Fruit fly (Drosophila melanogaster) whole organism, prepupa: ENCODE data around the gene VhaAC39-2.

Experiments
- Blimp-1 ChIP-seq: fragments of 200-800 bp; sonication (Bioruptor generic); optimal IDR thresholded peaks from 3 replicates; lab custom pipeline; 2017; ENCODE audit warnings: missing biosample characterization, missing genetic modification characterization, mild to moderate bottlenecking, moderate library complexity, missing genetic modification reagents
- CG11902 ChIP-seq: fragments of 200-800 bp; sonication (Bioruptor generic); optimal IDR thresholded peaks from 3 replicates; lab custom pipeline; 2016; ENCODE audit warnings: missing biosample characterization, missing genetic modification characterization
- CG15336 ChIP-seq: fragments of 200-800 bp; sonication (Bioruptor generic); IDR thresholded peaks from 2 replicates; pipeline ENCODE4 v1.3.6; 2022; ENCODE audit warnings: missing biosample characterization, missing genetic modification characterization
- CG1621 ChIP-seq: fragments of 200-800 bp; sonication (Bioruptor generic); optimal IDR thresholded peaks from 3 replicates; lab custom pipeline; 2018; ENCODE audit warnings: missing biosample characterization, mild to moderate bottlenecking, missing genetic modification characterization
- CG16779 ChIP-seq: fragments of 200-800 bp; sonication (Bioruptor generic); optimal IDR thresholded peaks from 3 replicates; lab custom pipeline; 2017; ENCODE audit warnings: missing biosample characterization, mild to moderate bottlenecking, missing genetic modification characterization
- CG3032 ChIP-seq: fragments of 200-800 bp; optimal IDR thresholded peaks from 2 replicates; lab custom pipeline; 2019; ENCODE audit warnings: missing biosample characterization, mild to moderate bottlenecking, missing genetic modification characterization, moderate library complexity
- CG32006 ChIP-seq: fragments of 200-800 bp; sonication (Bioruptor generic); optimal IDR thresholded peaks from 3 replicates; lab custom pipeline; 2017; ENCODE audit warnings: missing biosample characterization, mild to moderate bottlenecking, missing genetic modification characterization
- CG3919 ChIP-seq: fragments of 200-800 bp; sonication (Bioruptor generic); optimal IDR thresholded peaks from 3 replicates; lab custom pipeline; 2016; ENCODE audit warnings: missing biosample characterization, missing genetic modification characterization
- CG4318 ChIP-seq: fragments of 200-800 bp; sonication (Bioruptor generic); optimal IDR thresholded peaks from 3 replicates; lab custom pipeline; 2017; ENCODE audit warnings: missing biosample characterization, mild to moderate bottlenecking, missing genetic modification characterization
- CG6163 ChIP-seq: fragments of 200-800 bp; sonication (Bioruptor generic); IDR thresholded peaks from 3 replicates; pipeline ENCODE4 v1.3.6; 2022; ENCODE audit warnings: missing biosample characterization, missing genetic modification characterization
- CG6808 ChIP-seq: fragments of 200-800 bp; sonication (Bioruptor generic); optimal IDR thresholded peaks from 3 replicates; lab custom pipeline; 2017; ENCODE audit warnings: missing biosample characterization, missing genetic modification characterization, mild to moderate bottlenecking, moderate library complexity, missing genetic modification reagents
- CG6854 ChIP-seq: fragments of 200-800 bp; sonication (Bioruptor generic); optimal IDR thresholded peaks from 2 replicates; lab custom pipeline; 2017; ENCODE audit warnings: missing biosample characterization, mild to moderate bottlenecking, missing genetic modification characterization
- CG8632 ChIP-seq: fragments of 200-800 bp; sonication (Bioruptor generic); optimal IDR thresholded peaks from 3 replicates; lab custom pipeline; 2016; ENCODE audit warnings: missing biosample characterization, missing genetic modification characterization
- CG9139 ChIP-seq: fragments of 200-800 bp; sonication (Bioruptor generic); optimal IDR thresholded peaks from 3 replicates; lab custom pipeline; 2017; ENCODE audit warnings: missing biosample characterization, mild to moderate bottlenecking, missing genetic modification characterization
- Eip78C ChIP-seq: fragments of 200-800 bp; sonication (Bioruptor generic); peaks from one replicate; lab custom pipeline; 2016; ENCODE audit warnings: missing biosample characterization, missing genetic modification characterization
- Ets96B ChIP-seq: fragments of 200-800 bp; optimal IDR thresholded peaks from 2 replicates; lab custom pipeline; 2019; ENCODE audit warnings: missing biosample characterization, mild to moderate bottlenecking, missing genetic modification characterization, moderate library complexity
- Gug ChIP-seq: fragments of 200-800 bp; sonication (Bioruptor generic); IDR thresholded peaks from 2 replicates; pipeline ENCODE4 v1.3.6; 2022; ENCODE audit warnings: missing biosample characterization, missing genetic modification characterization
- Hr38 ChIP-seq: sonication (Bioruptor generic); optimal IDR thresholded peaks from 2 replicates; lab custom pipeline; 2016; ENCODE audit warnings: missing biosample characterization, missing genetic modification characterization
- Hr39 ChIP-seq: fragments of 200-800 bp; sonication (Bioruptor generic); optimal IDR thresholded peaks from 2 replicates; lab custom pipeline; 2016; ENCODE audit warnings: missing biosample characterization, missing genetic modification characterization
- Hr4 ChIP-seq: fragments of 200-800 bp; sonication (Bioruptor generic); optimal IDR thresholded peaks from 3 replicates; lab custom pipeline; 2016; ENCODE audit warnings: missing biosample characterization, missing genetic modification characterization
- OdsH ChIP-seq: fragments of 200-800 bp; sonication (Bioruptor generic); optimal IDR thresholded peaks from 3 replicates; lab custom pipeline; 2016; ENCODE audit warnings: missing biosample characterization, missing genetic modification characterization
- Sox102F ChIP-seq: fragments of 200-800 bp; sonication (Bioruptor generic); optimal IDR thresholded peaks from 2 replicates; lab custom pipeline; 2016; ENCODE audit warnings: missing biosample characterization, mild to moderate bottlenecking, missing genetic modification characterization
- Sox15 ChIP-seq: fragments of 200-800 bp; sonication (Bioruptor generic); optimal IDR thresholded peaks from 3 replicates; lab custom pipeline; 2016; ENCODE audit warnings: missing biosample characterization, missing genetic modification characterization
- acj6 ChIP-seq: fragments of 200-800 bp; sonication (Bioruptor generic); optimal IDR thresholded peaks from 3 replicates; lab custom pipeline; 2016; ENCODE audit warnings: missing biosample characterization, missing genetic modification characterization
- cyc ChIP-seq: fragments of 200-800 bp; sonication (Bioruptor generic); optimal IDR thresholded peaks from 3 replicates; lab custom pipeline; 2016; ENCODE audit warnings: missing biosample characterization, missing genetic modification characterization
- dsx ChIP-seq: fragments of 200-800 bp; optimal IDR thresholded peaks from 3 replicates; lab custom pipeline; 2019; ENCODE audit warnings: missing biosample characterization, mild to moderate bottlenecking, missing genetic modification characterization, moderate library complexity; ENCODE audit not compliant: poor library complexity, severe bottlenecking
- eg ChIP-seq: fragments of 200-800 bp; sonication (Bioruptor generic); IDR thresholded peaks from 3 replicates; pipeline ENCODE4 v1.3.6; 2022; ENCODE audit warnings: missing biosample characterization, missing genetic modification characterization
- esn ChIP-seq: fragments of 200-800 bp; sonication (Bioruptor generic); optimal IDR thresholded peaks from 2 replicates; lab custom pipeline; 2016; ENCODE audit warnings: missing biosample characterization, mild to moderate bottlenecking, missing genetic modification characterization, moderate library complexity
- fkh ChIP-seq: fragments of 200-800 bp; sonication (Bioruptor generic); optimal IDR thresholded peaks from 3 replicates; lab custom pipeline; 2017; ENCODE audit warnings: missing biosample characterization, mild to moderate bottlenecking, missing genetic modification characterization, moderate library complexity
- lz ChIP-seq: fragments of 200-800 bp; sonication (Bioruptor generic); optimal IDR thresholded peaks from 3 replicates; lab custom pipeline; 2016; ENCODE audit warnings: missing biosample characterization, missing genetic modification characterization
- net ChIP-seq: fragments of 200-800 bp; sonication (Bioruptor generic); optimal IDR thresholded peaks from 3 replicates; lab custom pipeline; 2016; ENCODE audit warnings: missing biosample characterization, missing genetic modification characterization
- pdm3 ChIP-seq: fragments of 200-800 bp; sonication (Bioruptor generic); optimal IDR thresholded peaks from 3 replicates; lab custom pipeline; 2016; ENCODE audit warnings: missing biosample characterization, missing genetic modification characterization
- salr ChIP-seq, 2 experiments: fragments of 200-800 bp; sonication (Bioruptor generic); optimal IDR thresholded peaks; 3 replicates each; lab custom pipeline; 2016 to 2018; ENCODE audit warnings: missing biosample characterization in 2 of 2, missing genetic modification characterization in 2 of 2, mild to moderate bottlenecking in 1 of 2
- spab ChIP-seq: fragments of 200-800 bp; sonication (Bioruptor generic); optimal IDR thresholded peaks from 2 replicates; lab custom pipeline; 2017; ENCODE audit warnings: missing biosample characterization, mild to moderate bottlenecking, missing genetic modification characterization, missing genetic modification reagents
- ss ChIP-seq, 2 experiments: fragments of 200-800 bp; sonication (Bioruptor generic); optimal IDR thresholded peaks; 2 replicates in 1 of 2; 3 replicates in 1 of 2; lab custom pipeline; 2017 to 2018; ENCODE audit warnings: mild to moderate bottlenecking in 2 of 2, missing biosample characterization in 2 of 2, missing genetic modification characterization in 2 of 2, moderate library complexity in 1 of 2
- svp ChIP-seq: fragments of 200-800 bp; sonication (Bioruptor generic); peaks from one replicate; lab custom pipeline; 2016; ENCODE audit warnings: missing biosample characterization, missing genetic modification characterization
- topi ChIP-seq: fragments of 200-800 bp; sonication (Bioruptor generic); optimal IDR thresholded peaks from 3 replicates; lab custom pipeline; 2016; ENCODE audit warnings: missing biosample characterization, missing genetic modification characterization
- vri ChIP-seq: fragments of 200-800 bp; sonication (Bioruptor generic); optimal IDR thresholded peaks from 3 replicates; lab custom pipeline; 2016; ENCODE audit warnings: missing biosample characterization, mild to moderate bottlenecking, missing genetic modification characterization

The VhaAC39-2 gene

DNA sequence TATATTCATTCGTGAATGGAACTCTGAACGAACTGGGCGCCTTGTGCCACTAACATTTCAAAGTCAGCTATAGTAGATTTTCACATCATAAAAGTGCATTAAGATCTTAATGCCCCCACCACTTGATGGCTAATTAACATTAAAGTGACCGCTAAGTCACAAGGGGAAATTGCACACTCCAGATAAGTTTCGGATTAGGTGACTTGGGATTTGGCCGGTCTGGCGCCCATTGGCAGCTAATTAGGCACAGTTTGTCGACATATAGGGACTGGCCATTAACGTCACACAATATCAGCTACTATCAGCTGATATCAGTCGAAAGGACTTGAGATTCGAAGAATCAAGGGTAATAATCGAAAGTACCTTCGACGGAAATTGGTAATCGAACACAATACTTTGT, 5.5 kb upstream of the VhaAC39-2 start:
- no peak for TF ChIP-seq CG16779 (tag; lab: Kevin White, UChicago)
- TF ChIP-seq lz (GFP tag; lab: Kevin White, UChicago), result no peak
- TF ChIP-seq salr (GFP tag; optimal IDR thresholded peaks at IDR 0.05; lab: Kevin White, UChicago), result no peak
- TF ChIP-seq cyc (GFP tag; lab: Kevin White, UChicago), result no peak
- TF ChIP-seq CG1621 (tag; lab: Kevin White, UChicago), result no peak
- no peak for TF ChIP-seq Hr39 (GFP tag; lab: Kevin White, UChicago)
- TF ChIP-seq CG6854 (GFP tag; lab: Kevin White, UChicago), result no peak
- TF ChIP-seq OdsH (GFP tag; lab: Kevin White, UChicago), result no peak
- TF ChIP-seq pdm3 (GFP tag; lab: Kevin White, UChicago), result no peak
- TF ChIP-seq net (GFP tag; lab: Kevin White, UChicago), result no peak
- TF ChIP-seq CG8632 (GFP tag; lab: Kevin White, UChicago), result no peak
- no peak for TF ChIP-seq Ets96B
- no peak for TF ChIP-seq CG6163
- TF ChIP-seq CG11902 (GFP tag; lab: Kevin White, UChicago), result no peak
- no peak for TF ChIP-seq dsx
- no peak for TF ChIP-seq Sox102F (GFP tag; lab: Kevin White, UChicago)
- TF ChIP-seq CG9139 (GFP tag; lab: Kevin White, UChicago), result no peak
- TF ChIP-seq eg, result no peak
- no peak for TF ChIP-seq Hr38 (GFP tag; lab: Kevin White, UChicago)
- TF ChIP-seq Gug, result no peak

DNA sequence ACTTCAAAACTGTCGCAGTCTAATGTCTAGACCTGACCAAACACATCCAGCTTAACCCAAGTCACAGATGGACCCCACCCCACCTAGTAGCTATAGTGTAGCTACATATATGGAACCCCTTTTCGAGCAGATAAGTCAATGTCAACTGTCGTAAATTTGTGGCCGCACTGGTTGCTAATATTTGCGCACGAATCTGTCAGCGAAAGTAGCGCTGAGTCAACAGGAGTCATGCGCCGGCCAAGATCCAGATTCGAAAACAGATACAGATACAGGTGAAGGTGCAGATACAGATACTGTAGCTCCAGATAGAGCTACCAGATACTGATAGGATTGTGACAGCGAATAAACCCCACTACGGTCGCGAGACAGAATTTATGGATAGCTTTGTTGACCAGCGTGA, 5.0 kb upstream of the VhaAC39-2 start:
- peak; percentile 43 for TF ChIP-seq Eip78C (GFP tag; lab: Kevin White, UChicago)
- TF ChIP-seq fkh (GFP tag; lab: Kevin White, UChicago), result peak; percentile 20
- no peak for TF ChIP-seq net (GFP tag; lab: Kevin White, UChicago)
- 0 out of 3 replicates have a peak, but pooled peaks have one; percentile 9 for TF ChIP-seq CG6163
- TF ChIP-seq topi (GFP tag; lab: Kevin White, UChicago), result no peak

DNA sequence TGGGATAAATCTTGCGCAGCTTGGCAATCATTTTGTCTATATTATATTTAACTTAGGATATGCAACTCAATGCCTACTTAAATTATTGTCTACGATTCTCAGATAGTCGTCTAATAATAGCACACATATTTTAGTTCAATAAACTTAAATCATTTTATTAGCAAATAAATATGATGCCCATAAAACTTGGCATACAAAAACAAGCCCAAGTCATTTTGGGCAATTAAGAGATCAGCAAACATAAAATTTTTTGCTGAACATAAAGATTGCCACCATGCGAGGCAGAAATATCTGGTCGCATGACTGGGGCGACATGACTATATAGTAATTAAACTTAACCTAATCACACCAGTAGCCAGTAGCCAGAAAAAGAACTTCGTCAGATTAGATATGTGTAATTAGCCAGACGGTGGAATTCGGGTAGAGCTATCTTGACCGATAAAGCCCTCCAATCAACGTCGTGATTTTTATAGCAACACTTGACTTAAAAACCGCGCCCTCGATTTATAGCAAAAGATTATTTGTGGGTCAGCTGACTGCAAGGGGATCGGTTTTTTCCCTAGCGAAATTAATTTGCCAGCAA, 2.3 kb upstream of the VhaAC39-2 start, which contains the start of gene CG13829:
Gene CG13829 (minus strand): TSS at position 51 of the 583 bp plus-strand sequence.
- TF ChIP-seq CG4318 (GFP tag; lab: Kevin White, UChicago), result no peak
- TF ChIP-seq Hr4 (GFP tag; lab: Kevin White, UChicago), result no peak
- no peak for TF ChIP-seq acj6
- TF ChIP-seq Hr38 (GFP tag; lab: Kevin White, UChicago), result no peak
- TF ChIP-seq ss (GFP tag; optimal IDR thresholded peaks at IDR 0.05; lab: Kevin White, UChicago), result no peak
- no peak for TF ChIP-seq CG15336 (GFP tag; lab: Robert Waterston, UW)
- no peak for TF ChIP-seq vri (GFP tag; lab: Kevin White, UChicago)
- TF ChIP-seq salr (GFP tag; optimal IDR thresholded peaks at IDR 0.05; lab: Kevin White, UChicago), result no peak
- TF ChIP-seq CG3919 (GFP tag; lab: Kevin White, UChicago), result no peak
- no peak for TF ChIP-seq net (GFP tag; lab: Kevin White, UChicago)
- no peak for TF ChIP-seq CG32006 (GFP tag; lab: Kevin White, UChicago)
- no peak for TF ChIP-seq Sox102F (GFP tag; lab: Kevin White, UChicago)
- no peak for TF ChIP-seq spab (GFP tag; lab: Kevin White, UChicago)

DNA sequence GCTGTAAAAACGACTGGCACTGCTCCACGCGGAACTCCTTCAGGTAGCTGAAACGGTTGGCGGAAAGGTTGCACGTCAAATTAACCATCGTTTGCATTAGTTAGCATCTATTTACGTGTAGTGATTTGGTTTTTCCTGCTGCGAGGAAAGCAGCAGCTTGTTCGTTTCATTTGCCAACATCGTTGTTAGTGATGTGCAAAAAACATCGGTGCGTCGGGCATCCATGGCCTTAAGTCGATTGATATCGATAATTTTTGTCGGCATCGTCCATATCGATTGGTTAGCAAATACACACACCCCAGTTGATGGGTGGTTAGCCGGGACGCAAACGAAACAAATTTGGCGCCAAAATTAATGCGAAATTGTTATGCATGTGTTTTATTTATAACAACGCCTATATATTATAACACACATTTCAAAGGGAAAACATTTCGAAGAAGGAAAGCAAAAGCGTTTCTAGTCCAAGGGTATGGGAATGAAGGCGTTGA, 1.4 kb downstream of the VhaAC39-2 start, which contains the start of gene unk:
Gene unk (minus strand): TSS at position 199 of the 488 bp plus-strand sequence.
- TF ChIP-seq CG3032 (tag; lab: Kevin White, UChicago), result peak; percentile 9
- no peak for TF ChIP-seq CG6808 (GFP tag; lab: Kevin White, UChicago)
- peak; percentile 60 for TF ChIP-seq Eip78C (GFP tag; lab: Kevin White, UChicago)
- TF ChIP-seq Blimp-1 (GFP tag; lab: Kevin White, UChicago), result no peak
- no peak for TF ChIP-seq Sox15
- TF ChIP-seq svp (GFP tag; lab: Kevin White, UChicago), result peak; percentile 63
- no peak for TF ChIP-seq Hr39 (GFP tag; lab: Kevin White, UChicago)
- TF ChIP-seq lz (GFP tag; lab: Kevin White, UChicago), result no peak
- TF ChIP-seq esn (GFP tag; lab: Kevin White, UChicago), result peak; percentile 33
